Worm (Caenorhabditis elegans): Measurements from ENCODE around the gene C38H2.3.

C38H2.3 gene

ce11 chrIII:10404918-10405317 is 18.5 kb upstream of the C38H2.3 start, which contains the start of the genes M03C11.3 and chl-1:
Gene M03C11.3, plus strand, starts transcription at chrIII:10405070.
Gene chl-1, minus strand, starts transcription at chrIII:10405240.
- TF ChIP-seq zag-1 (tag; optimal IDR thresholded peaks at IDR 0.05) (no peak), jun-1 (tag; optimal IDR thresholded peaks at IDR 0.05) (no peak), nhr-67 (tag; optimal IDR thresholded peaks at IDR 0.05) (no peak), fkh-10 (GFP tag; optimal IDR thresholded peaks at IDR 0.05) (no peak)

ce11 chrIII:10398919-10399318 is 12.5 kb upstream of the C38H2.3 start:
- TF ChIP-seq zag-1 (tag; optimal IDR thresholded peaks at IDR 0.05) (no peak), fkh-10 (GFP tag; optimal IDR thresholded peaks at IDR 0.05) (peak; percentile 35), lin-15B (tag; optimal IDR thresholded peaks at IDR 0.05) (peak; percentile 33), eor-1 (tag; optimal IDR thresholded peaks at IDR 0.05) (no peak), nfya-1 (tag; optimal IDR thresholded peaks at IDR 0.05; ENCODE audit: insufficient read depth) (peak; percentile 59), hmg-11 (tag; optimal IDR thresholded peaks at IDR 0.05) (peak; percentile 56), nhr-237 (tag; optimal IDR thresholded peaks at IDR 0.05) (no peak)

- TF ChIP-seq nhr-23 (tag; optimal IDR thresholded peaks at IDR 0.05) = no peak
- no peak for TF ChIP-seq ZK546.5 (tag; optimal IDR thresholded peaks at IDR 0.05)
- peak; percentile 16 for TF ChIP-seq nfya-1 (tag; optimal IDR thresholded peaks at IDR 0.05; ENCODE audit: insufficient read depth)
- TF ChIP-seq jun-1 (tag; optimal IDR thresholded peaks at IDR 0.05) = no peak
Observed at ce11 chrIII:10396891-10397502, 10.6 kb upstream of the C38H2.3 start.

- TF ChIP-seq ztf-11 (tag; optimal IDR thresholded peaks at IDR 0.05) (no peak), zag-1 (tag; optimal IDR thresholded peaks at IDR 0.05) (no peak), nhr-77 (tag; optimal IDR thresholded peaks at IDR 0.05) (no peak), pha-4 (tag; optimal IDR thresholded peaks at IDR 0.05) (peak; percentile 60), egl-5 (tag; optimal IDR thresholded peaks at IDR 0.05) (no peak), pqm-1 (tag; optimal IDR thresholded peaks at IDR 0.05) (no peak), elt-3 (tag; optimal IDR thresholded peaks at IDR 0.05) (no peak)
Observed at ce11 chrIII:10395990-10396389, 9.6 kb upstream of the C38H2.3 start, which contains the start of gene M03C11.1. Gene M03C11.1, minus strand, starts transcription at chrIII:10396090.

ce11 chrIII:10391628-10392027 is 5.3 kb upstream of the C38H2.3 start, which contains the start of gene M03C11.9:
Gene M03C11.9, minus strand, starts transcription at chrIII:10391728.
- TF ChIP-seq pha-4 (tag; optimal IDR thresholded peaks at IDR 0.05) (no peak), ztf-4 (tag; optimal IDR thresholded peaks at IDR 0.05) (no peak), mdl-1 (tag; optimal IDR thresholded peaks at IDR 0.05) (no peak), R02D3.7 (tag; optimal IDR thresholded peaks at IDR 0.05) (no peak), jun-1 (tag; optimal IDR thresholded peaks at IDR 0.05) (no peak), tbx-2 (tag; optimal IDR thresholded peaks at IDR 0.05) (no peak), egl-5 (tag; optimal IDR thresholded peaks at IDR 0.05) (no peak), ceh-9 (tag; optimal IDR thresholded peaks at IDR 0.05) (no peak), unc-39 (tag; optimal IDR thresholded peaks at IDR 0.05) (no peak), nhr-11 (tag; optimal IDR thresholded peaks at IDR 0.05) (no peak), nhr-25 (tag; optimal IDR thresholded peaks at IDR 0.05) (no peak)

- TF ChIP-seq nhr-23 (tag; optimal IDR thresholded peaks at IDR 0.05) (no peak), sea-2 (GFP tag; optimal IDR thresholded peaks at IDR 0.05) (no peak), ztf-11 (tag; optimal IDR thresholded peaks at IDR 0.05) (no peak), mdl-1 (tag; optimal IDR thresholded peaks at IDR 0.05) (no peak), nhr-67 (tag; optimal IDR thresholded peaks at IDR 0.05) (no peak), unc-39 (tag; optimal IDR thresholded peaks at IDR 0.05) (no peak), fos-1 (tag; optimal IDR thresholded peaks at IDR 0.05) (no peak), fkh-2 (tag; optimal IDR thresholded peaks at IDR 0.05) (no peak)
Observed at ce11 chrIII:10389608-10390007, 3.2 kb upstream of the C38H2.3 start.

ce11 chrIII:10383804-10384203 is 2.6 kb downstream of the C38H2.3 start:
- TF ChIP-seq ceh-82 (tag; optimal IDR thresholded peaks at IDR 0.05) (no peak), ztf-4 (tag; optimal IDR thresholded peaks at IDR 0.05) (no peak), nhr-67 (tag; optimal IDR thresholded peaks at IDR 0.05) (no peak), ceh-9 (tag; optimal IDR thresholded peaks at IDR 0.05) (no peak), ama-1 (optimal IDR thresholded peaks at IDR 0.05) (no peak), eor-1 (tag; optimal IDR thresholded peaks at IDR 0.05) (no peak), unc-39 (tag; optimal IDR thresholded peaks at IDR 0.05) (no peak), elt-1 (tag; optimal IDR thresholded peaks at IDR 0.05) (no peak), egl-27 (tag; optimal IDR thresholded peaks at IDR 0.05) (no peak), pqm-1 (tag; optimal IDR thresholded peaks at IDR 0.05) (no peak), hmg-11 (tag; optimal IDR thresholded peaks at IDR 0.05) (no peak)
